Fruit fly (Drosophila melanogaster) whole organism, pupa: ENCODE measurements around the gene mRpL13.

ENCODE experiments used
- CG10348 ChIP-seq: fragments of 200-800 bp; sonication (Bioruptor generic); IDR thresholded peaks from 2 replicates; pipeline ENCODE4 v1.3.6; 2022; ENCODE audit warnings: missing biosample characterization, missing genetic modification characterization
- CG12605 ChIP-seq: fragments of 200-800 bp; sonication (Bioruptor generic); IDR thresholded peaks from 2 replicates; pipeline ENCODE4 v1.3.6; 2022; ENCODE audit warnings: missing biosample characterization, missing genetic modification characterization
- CG13204 ChIP-seq: fragments of 200-800 bp; sonication (Bioruptor generic); optimal IDR thresholded peaks from 2 replicates; lab custom pipeline; 2018; ENCODE audit warnings: missing biosample characterization, mild to moderate bottlenecking, missing genetic modification characterization, moderate library complexity
- CG14655 ChIP-seq: fragments of 200-800 bp; sonication (Bioruptor generic); optimal IDR thresholded peaks from 3 replicates; lab custom pipeline; 2017; ENCODE audit warnings: mild to moderate bottlenecking, missing biosample characterization, missing genetic modification reagents, missing genetic modification characterization
- CG15710 ChIP-seq: fragments of 200-800 bp; sonication (Bioruptor generic); optimal IDR thresholded peaks from 2 replicates; lab custom pipeline; 2018; ENCODE audit warnings: missing biosample characterization, mild to moderate bottlenecking, missing genetic modification characterization, moderate library complexity
- CG17806 ChIP-seq: fragments of 200-800 bp; sonication (Bioruptor generic); optimal IDR thresholded peaks from 2 replicates; lab custom pipeline; 2018; ENCODE audit warnings: missing biosample characterization, mild to moderate bottlenecking, missing genetic modification characterization, moderate library complexity
- CG32121 ChIP-seq: fragments of 200-800 bp; sonication (Bioruptor generic); IDR thresholded peaks from 2 replicates; pipeline ENCODE4 v1.3.6; 2022; ENCODE audit warnings: missing biosample characterization, missing genetic modification characterization
- CG34367 ChIP-seq: fragments of 200-800 bp; sonication (Bioruptor generic); optimal IDR thresholded peaks from 2 replicates; lab custom pipeline; 2018; ENCODE audit warnings: missing biosample characterization, mild to moderate bottlenecking, missing genetic modification characterization
- CG4496 ChIP-seq: fragments of 200-800 bp; sonication (Bioruptor generic); IDR thresholded peaks from 3 replicates; pipeline ENCODE4 v1.3.6; 2022; ENCODE audit warnings: missing biosample characterization, missing genetic modification characterization
- CG8159 ChIP-seq: fragments of 200-800 bp; sonication (Bioruptor generic); optimal IDR thresholded peaks from 3 replicates; lab custom pipeline; 2018; ENCODE audit warnings: missing biosample characterization, mild to moderate bottlenecking, missing genetic modification characterization, moderate library complexity
- CG8301 ChIP-seq: fragments of 200-800 bp; sonication (Bioruptor generic); optimal IDR thresholded peaks from 2 replicates; lab custom pipeline; 2018; ENCODE audit warnings: missing biosample characterization, mild to moderate bottlenecking, missing genetic modification characterization
- CG9948 ChIP-seq: fragments of 200-800 bp; sonication (Bioruptor generic); optimal IDR thresholded peaks from 2 replicates; lab custom pipeline; 2018; ENCODE audit warnings: missing biosample characterization, mild to moderate bottlenecking, missing genetic modification characterization, moderate library complexity
- D1 ChIP-seq: fragments of 200-800 bp; sonication (Bioruptor generic); optimal IDR thresholded peaks from 2 replicates; lab custom pipeline; 2018; ENCODE audit warnings: missing biosample characterization, mild to moderate bottlenecking, missing genetic modification characterization, moderate library complexity
- EcR ChIP-seq: fragments of 200-800 bp; sonication (Bioruptor generic); optimal IDR thresholded peaks from 3 replicates; lab custom pipeline; 2019; ENCODE audit warnings: missing biosample characterization, missing genetic modification characterization, mild to moderate bottlenecking, moderate library complexity, missing genetic modification reagents
- Ets98B ChIP-seq: fragments of 200-800 bp; sonication (Bioruptor generic); IDR thresholded peaks from 2 replicates; pipeline ENCODE4 v1.3.6; 2022; ENCODE audit warnings: missing biosample characterization, missing genetic modification characterization
- Pif1A ChIP-seq: fragments of 200-800 bp; sonication (Bioruptor generic); optimal IDR thresholded peaks from 3 replicates; lab custom pipeline; 2016; ENCODE audit warnings: missing biosample characterization, missing genetic modification characterization
- Pif1B ChIP-seq: fragments of 200-800 bp; sonication (Bioruptor generic); optimal IDR thresholded peaks from 3 replicates; lab custom pipeline; 2016; ENCODE audit warnings: missing biosample characterization, missing genetic modification characterization
- Snoo ChIP-seq: fragments of 200-800 bp; sonication (Bioruptor generic); optimal IDR thresholded peaks from 3 replicates; lab custom pipeline; 2017; ENCODE audit warnings: missing biosample characterization, mild to moderate bottlenecking, missing genetic modification characterization, inconsistent platforms
- fd96Ca ChIP-seq: fragments of 200-800 bp; sonication (Bioruptor generic); IDR thresholded peaks from 3 replicates; pipeline ENCODE4 v1.3.6; 2022; ENCODE audit warnings: missing biosample characterization, missing genetic modification characterization
- gl ChIP-seq: fragments of 200-800 bp; sonication (Bioruptor generic); optimal IDR thresholded peaks from 2 replicates; lab custom pipeline; 2018; ENCODE audit warnings: missing biosample characterization, mild to moderate bottlenecking, missing genetic modification characterization
- rn ChIP-seq: fragments of 200-800 bp; sonication (Bioruptor generic); IDR thresholded peaks from 2 replicates; pipeline ENCODE4 v1.3.6; 2022; ENCODE audit warnings: missing biosample characterization, missing genetic modification characterization

Gene mRpL13

DNA sequence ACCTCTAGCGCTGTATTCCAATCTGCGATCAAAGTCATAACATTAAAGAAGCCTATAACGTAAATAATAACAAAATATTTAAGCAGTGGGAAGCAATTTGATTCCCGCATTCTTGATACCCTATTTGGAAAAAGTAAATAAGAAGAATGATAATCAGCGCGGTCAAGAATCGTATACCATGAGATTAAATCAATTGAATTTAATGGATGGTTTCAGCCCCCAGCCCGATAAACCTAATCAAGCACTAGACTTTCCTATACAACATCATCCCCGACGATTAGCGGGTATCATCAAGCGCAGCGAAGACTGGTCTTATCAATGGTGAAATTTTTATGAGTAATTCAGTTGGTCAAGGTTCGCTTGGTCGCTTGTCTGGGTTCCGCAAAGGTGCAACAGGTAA, 15.5 kb downstream of the mRpL13 start:
- TF ChIP-seq CG32121 (GFP tag; lab: Robert Waterston, UW) (no peak), Ets98B (GFP tag; lab: Robert Waterston, UW) (no peak), Snoo (tag; lab: Kevin White, UChicago) (no peak), rn (no peak), fd96Ca (GFP tag; lab: Robert Waterston, UW) (no peak), Pif1B (GFP tag; lab: Kevin White, UChicago) (no peak), CG10348 (GFP tag; lab: Robert Waterston, UW) (no peak), CG8159 (tag; lab: Kevin White, UChicago) (no peak), CG17806 (tag; lab: Kevin White, UChicago) (no peak), EcR (GFP tag; lab: Kevin White, UChicago) (no peak), CG8301 (tag; lab: Kevin White, UChicago) (no peak), CG13204 (GFP tag; lab: Kevin White, UChicago) (no peak), gl (tag; lab: Kevin White, UChicago) (no peak), Pif1A (no peak), CG14655 (no peak)

DNA sequence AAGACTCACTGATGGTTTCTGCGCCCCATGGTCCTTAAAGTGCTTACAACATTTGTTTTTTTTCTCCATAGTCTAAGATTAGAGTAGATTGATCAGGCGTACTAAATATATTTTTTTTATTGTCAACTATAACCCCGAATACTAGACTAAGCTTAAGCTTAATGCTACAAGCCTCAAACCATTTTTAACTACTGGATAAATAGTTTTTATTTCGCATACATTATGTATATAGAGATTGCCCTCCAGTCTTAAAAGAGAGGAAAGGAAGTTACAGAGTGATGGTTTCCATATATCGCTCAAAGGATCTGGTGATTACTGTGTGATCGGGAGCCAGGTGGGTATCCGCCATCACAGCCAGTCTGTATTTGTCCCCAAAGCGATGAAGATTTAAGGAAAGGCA, 17.8 kb downstream of the mRpL13 start, which contains the start of gene CG31752:
Gene CG31752, minus strand, starts transcription at position 101 of the 400 bp plus-strand sequence.
- TF ChIP-seq CG9948 (no peak), CG12605 (GFP tag; lab: Robert Waterston, UW) (no peak)

DNA sequence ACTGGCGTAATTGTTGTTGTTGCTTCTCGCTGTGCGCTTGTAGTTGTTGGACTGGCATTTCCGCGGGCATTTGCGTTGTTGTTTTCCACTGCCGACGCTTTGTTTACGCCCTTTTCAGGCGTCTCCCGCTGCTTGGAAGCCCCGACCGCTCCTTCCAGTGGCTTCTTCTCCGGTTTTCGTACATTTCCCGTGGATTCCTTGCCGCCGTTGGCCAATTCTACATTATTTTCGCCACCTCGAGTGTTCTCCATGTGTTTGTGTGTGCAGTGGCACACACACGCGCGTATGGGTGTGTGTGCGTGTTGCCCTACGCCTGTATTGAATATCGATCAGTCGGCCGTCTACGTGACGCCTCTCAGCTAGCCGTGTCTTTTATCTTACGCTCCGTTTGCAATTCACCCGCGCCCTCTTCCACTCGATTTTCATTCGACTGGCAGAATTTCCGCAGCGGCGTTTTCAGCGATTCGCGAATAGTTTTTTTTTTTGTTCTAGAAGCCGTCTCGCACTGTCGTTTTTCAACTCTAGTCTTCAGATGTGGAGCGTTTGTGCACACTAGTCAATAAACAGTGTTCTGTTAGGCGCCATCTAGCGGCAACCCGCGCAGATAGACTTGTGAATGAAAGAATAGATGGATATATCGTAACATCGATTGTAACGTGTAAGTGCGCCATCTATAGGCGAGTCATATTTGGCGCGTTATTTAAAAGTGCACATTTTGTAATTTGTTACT, 19.7 kb downstream of the mRpL13 start, which contains the start of gene CG10600:
Gene CG10600, minus strand, starts transcription at position 537 of the 730 bp plus-strand sequence.
- TF ChIP-seq CG8159 (tag; lab: Kevin White, UChicago) (no peak), CG34367 (tag; lab: Kevin White, UChicago) (peak; percentile 11), CG8301 (tag; lab: Kevin White, UChicago) (peak; percentile 27), CG4496 (GFP tag; lab: Robert Waterston, UW) (peak; percentile 55; the same call in 1 of the 3 replicates), Ets98B (GFP tag; lab: Robert Waterston, UW) (peak; percentile 44), CG17806 (tag; lab: Kevin White, UChicago) (peak; percentile 29), CG32121 (GFP tag; lab: Robert Waterston, UW) (peak; percentile 56), D1 (no peak), CG12605 (GFP tag; lab: Robert Waterston, UW) (no peak), Pif1B (GFP tag; lab: Kevin White, UChicago) (peak; percentile 63), gl (tag; lab: Kevin White, UChicago) (no peak), Snoo (tag; lab: Kevin White, UChicago) (peak; percentile 63), CG13204 (GFP tag; lab: Kevin White, UChicago) (no peak), CG14655 (no peak), EcR (GFP tag; lab: Kevin White, UChicago) (no peak), CG10348 (GFP tag; lab: Robert Waterston, UW) (no peak), fd96Ca (GFP tag; lab: Robert Waterston, UW) (peak; percentile 72), Pif1A (no peak), rn (no peak), CG9948 (peak; percentile 10), CG15710 (tag; lab: Kevin White, UChicago) (peak; percentile 33)
- TF ChIP-seq, all 21 proteins: peak for 11

DNA sequence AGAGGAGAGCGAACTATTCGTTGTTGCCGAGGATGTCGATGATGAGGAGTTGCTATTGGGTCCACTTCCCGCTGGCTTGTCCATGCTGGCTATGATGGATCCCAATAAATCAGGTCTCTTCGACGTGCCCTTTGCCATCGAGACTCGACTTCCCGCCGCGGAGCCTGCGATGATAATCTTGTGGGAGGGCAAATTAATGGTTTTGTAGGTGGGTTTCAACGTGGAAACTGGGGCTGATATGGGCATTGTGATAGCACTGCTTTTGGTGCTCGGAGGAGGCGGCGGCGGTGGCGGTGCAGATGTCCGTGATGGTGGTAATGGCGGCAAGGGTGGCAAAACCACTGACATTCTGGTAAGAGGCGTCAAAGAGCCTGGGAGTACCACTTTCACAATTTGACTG, 24.5 kb downstream of the mRpL13 start:
- no peak for TF ChIP-seq CG8159 (tag; lab: Kevin White, UChicago)
- TF ChIP-seq CG15710 (tag; lab: Kevin White, UChicago), result no peak
- TF ChIP-seq Pif1A, result no peak
- TF ChIP-seq, all 21 proteins: peak for 0

DNA sequence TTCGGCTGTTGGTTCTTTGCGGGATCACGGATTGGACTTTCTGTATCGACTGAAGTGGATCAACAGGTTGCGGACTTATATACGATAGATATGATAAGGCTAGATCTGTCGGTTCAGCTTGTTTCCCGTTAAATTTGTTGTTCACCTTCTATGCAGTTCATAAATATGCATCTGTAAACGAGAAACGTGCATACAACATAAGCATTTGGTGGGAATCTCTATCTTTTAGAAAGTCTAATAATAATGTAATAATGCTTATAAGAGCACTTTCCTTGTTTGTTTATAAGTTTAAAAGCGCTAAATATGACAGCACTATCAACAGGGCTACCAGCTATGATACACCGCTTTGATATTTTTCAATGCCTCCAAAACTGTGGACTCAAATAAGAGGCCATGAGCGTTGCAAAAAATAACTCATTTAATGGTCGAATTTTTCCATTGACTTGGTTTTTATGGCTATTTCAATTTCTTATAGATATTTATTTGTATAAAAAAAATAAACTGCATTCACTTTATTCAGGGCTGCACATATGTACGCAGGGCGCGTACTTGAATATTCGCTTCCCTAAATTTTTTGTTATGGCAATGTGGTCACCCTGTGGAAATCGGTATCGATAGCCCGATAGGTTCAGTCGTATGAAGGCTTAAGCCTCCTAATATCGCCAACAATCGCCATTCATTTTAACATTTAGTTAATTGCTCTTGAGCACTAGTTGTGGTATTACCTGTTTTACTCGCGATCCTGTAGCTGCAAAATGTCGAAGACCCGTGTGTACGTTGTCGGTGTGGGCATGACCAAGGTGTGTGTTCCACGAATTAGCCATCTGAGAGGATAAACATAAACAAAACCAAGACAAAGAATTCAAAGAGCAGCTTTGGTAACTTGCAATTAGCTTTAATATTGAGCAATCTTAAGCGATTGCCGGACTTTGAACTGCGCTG, 28.2 kb downstream of the mRpL13 start, which contains the start of the genes CG17597 and ScpX:
Gene CG17597, minus strand, starts transcription at position 567 of the 942 bp plus-strand sequence.
Gene ScpX, plus strand, starts transcription at position 643 of the 942 bp plus-strand sequence.
- peak; percentile 53; the same call in 1 of the 2 replicates for TF ChIP-seq CG12605 (GFP tag; lab: Robert Waterston, UW)
- no peak for TF ChIP-seq CG13204 (GFP tag; lab: Kevin White, UChicago)
- TF ChIP-seq CG10348 (GFP tag; lab: Robert Waterston, UW), result no peak
- TF ChIP-seq EcR (GFP tag; lab: Kevin White, UChicago), result peak; percentile 27
- TF ChIP-seq CG4496 (GFP tag; lab: Robert Waterston, UW), result 0 out of 3 replicates have a peak, but pooled peaks have one; percentile 20
- no peak for TF ChIP-seq rn
- no peak for TF ChIP-seq D1
- TF ChIP-seq CG15710 (tag; lab: Kevin White, UChicago), result peak; percentile 55
- TF ChIP-seq gl (tag; lab: Kevin White, UChicago), result peak; percentile 64
- peak; percentile 69 for TF ChIP-seq Pif1A
- TF ChIP-seq Snoo (tag; lab: Kevin White, UChicago), result peak; percentile 28
- peak; percentile 23 for TF ChIP-seq CG8301 (tag; lab: Kevin White, UChicago)
- no peak for TF ChIP-seq Pif1B (GFP tag; lab: Kevin White, UChicago)
- peak; percentile 52 for TF ChIP-seq CG14655
- peak; percentile 31 for TF ChIP-seq CG9948
- TF ChIP-seq CG17806 (tag; lab: Kevin White, UChicago), result peak; percentile 32
- peak; percentile 23; the same call in 1 of the 2 replicates for TF ChIP-seq CG32121 (GFP tag; lab: Robert Waterston, UW)
- TF ChIP-seq CG8159 (tag; lab: Kevin White, UChicago), result peak; percentile 65
- TF ChIP-seq fd96Ca (GFP tag; lab: Robert Waterston, UW), result no peak
- TF ChIP-seq CG34367 (tag; lab: Kevin White, UChicago), result peak; percentile 43
- TF ChIP-seq Ets98B (GFP tag; lab: Robert Waterston, UW), result peak; percentile 20; the same call in 1 of the 2 replicates
- TF ChIP-seq, all 21 proteins: peak for 15
